Worm (Caenorhabditis elegans): Measurements from ENCODE around the gene folt-2.

Gene folt-2

DNA sequence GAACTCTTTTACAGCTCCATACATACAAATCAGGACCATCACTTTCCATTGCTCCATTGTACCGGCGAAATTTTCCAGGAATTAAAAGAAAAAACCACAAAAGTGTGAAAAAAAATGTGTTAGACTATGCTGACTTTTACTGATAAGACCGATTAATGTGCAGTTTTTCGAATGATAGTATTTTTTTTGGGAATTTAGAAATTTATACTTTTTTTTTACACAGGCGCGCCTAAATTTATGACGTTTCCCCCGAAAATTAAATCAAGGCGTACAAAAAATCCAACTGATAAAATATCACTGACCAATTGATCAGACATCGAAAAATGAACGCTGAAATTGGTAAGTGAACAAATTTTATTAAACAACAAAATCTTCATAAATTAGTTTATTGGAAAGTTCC lies at the start of gene folt-2:
folt-2 (minus strand) TSS at position 179 of the 400 bp plus-strand sequence.
- TF ChIP-seq jun-1 (tag; optimal IDR thresholded peaks at IDR 0.05): no peak
- TF ChIP-seq elt-2 (tag; optimal IDR thresholded peaks at IDR 0.05): peak; percentile 75
- peak; percentile 49 for TF ChIP-seq pqm-1 (tag; optimal IDR thresholded peaks at IDR 0.05)

DNA sequence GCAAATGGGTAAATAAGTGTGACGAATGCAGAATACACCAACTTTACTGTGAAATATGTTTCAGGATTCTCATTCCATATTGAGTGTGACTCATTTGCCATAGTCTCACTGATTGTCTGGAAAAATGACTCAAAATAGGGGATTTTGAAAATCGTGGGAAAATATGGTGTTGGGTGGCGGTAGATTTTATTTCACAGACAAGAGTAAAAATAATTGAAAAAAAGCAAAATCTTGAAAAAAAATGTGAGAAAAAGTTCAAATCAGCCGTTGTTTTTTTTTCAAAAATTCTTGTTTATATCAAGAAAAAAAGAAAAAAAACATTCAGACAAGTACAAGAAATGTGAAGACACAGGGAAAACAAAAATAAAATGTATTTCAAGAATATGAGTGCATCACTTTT lies 47.2 kb upstream of the folt-2 start, which contains the start of gene srh-38:
srh-38 (minus strand) TSS at position 101 of the 400 bp plus-strand sequence.
- no peak for TF ChIP-seq lin-15B (tag; optimal IDR thresholded peaks at IDR 0.05)
- TF ChIP-seq unc-62 (GFP tag; optimal IDR thresholded peaks at IDR 0.05): no peak
- no peak for TF ChIP-seq nhr-28 (tag; optimal IDR thresholded peaks at IDR 0.05)
- no peak for TF ChIP-seq unc-39 (tag; optimal IDR thresholded peaks at IDR 0.05)
- TF ChIP-seq skn-1 (tag; optimal IDR thresholded peaks at IDR 0.05): no peak
- TF ChIP-seq zag-1 (tag; optimal IDR thresholded peaks at IDR 0.05): no peak
- TF ChIP-seq lsy-12 (tag; optimal IDR thresholded peaks at IDR 0.05): no peak
- no peak for TF ChIP-seq nhr-76 (tag; optimal IDR thresholded peaks at IDR 0.05)
- TF ChIP-seq elt-1 (tag; optimal IDR thresholded peaks at IDR 0.05): no peak
- no peak for TF ChIP-seq hmg-11 (tag; optimal IDR thresholded peaks at IDR 0.05)
- TF ChIP-seq ztf-11 (tag; optimal IDR thresholded peaks at IDR 0.05): no peak
- no peak for TF ChIP-seq pqm-1 (tag; optimal IDR thresholded peaks at IDR 0.05)
- no peak for TF ChIP-seq nhr-77 (tag; optimal IDR thresholded peaks at IDR 0.05)

DNA sequence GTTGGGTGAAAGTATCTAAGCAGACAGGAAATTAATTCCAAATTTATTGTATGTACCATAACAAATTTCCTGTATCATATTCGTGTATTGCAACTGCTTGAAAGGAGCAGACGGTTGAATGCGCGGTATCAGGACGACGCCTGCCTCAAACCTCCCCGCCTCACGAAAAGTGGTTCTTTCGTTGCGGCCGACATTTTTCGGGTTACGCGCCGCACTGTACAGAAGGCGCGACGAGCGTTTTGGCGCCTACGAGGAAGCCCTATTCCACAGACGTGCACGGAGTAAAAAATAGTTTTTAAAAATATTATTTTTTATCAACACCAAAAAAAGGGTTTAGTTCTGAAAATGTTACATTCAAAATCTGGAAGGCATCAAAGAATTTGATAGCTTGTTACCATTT lies 44.7 kb upstream of the folt-2 start:
- TF ChIP-seq zag-1 (tag; optimal IDR thresholded peaks at IDR 0.05): no peak
- no peak for TF ChIP-seq hmg-11 (tag; optimal IDR thresholded peaks at IDR 0.05)
- TF ChIP-seq tbx-2 (tag; optimal IDR thresholded peaks at IDR 0.05): no peak
- TF ChIP-seq nhr-43 (tag; optimal IDR thresholded peaks at IDR 0.05; ENCODE audit: poor library complexity, severe bottlenecking): no peak
- TF ChIP-seq lin-15B (tag; optimal IDR thresholded peaks at IDR 0.05): no peak
- no peak for TF ChIP-seq nhr-23 (tag; optimal IDR thresholded peaks at IDR 0.05)
- no peak for TF ChIP-seq pha-4 (tag; optimal IDR thresholded peaks at IDR 0.05)
- no peak for TF ChIP-seq fos-1 (tag; optimal IDR thresholded peaks at IDR 0.05)
- no peak for TF ChIP-seq eor-1 (tag; optimal IDR thresholded peaks at IDR 0.05)
- no peak for TF ChIP-seq ztf-4 (tag; optimal IDR thresholded peaks at IDR 0.05)
- no peak for TF ChIP-seq unc-62 (GFP tag; optimal IDR thresholded peaks at IDR 0.05)

DNA sequence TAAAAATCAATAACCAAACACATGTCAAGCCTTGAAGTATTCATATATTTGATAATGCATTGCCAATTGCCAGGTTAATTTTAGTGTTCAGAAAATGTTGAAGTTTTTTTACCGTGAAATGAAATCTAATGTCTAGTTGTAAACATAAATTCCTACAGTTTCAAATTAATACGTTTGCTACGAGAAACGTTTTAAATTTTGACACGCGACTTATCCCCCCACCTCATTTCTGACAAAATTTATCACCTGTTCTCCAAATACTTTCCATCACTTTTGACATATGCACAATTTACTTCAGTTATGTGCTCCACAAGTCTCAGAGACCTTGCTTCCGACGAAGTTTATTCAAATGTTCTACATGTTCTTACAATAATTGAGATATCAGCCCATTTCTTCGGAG lies 38.5 kb upstream of the folt-2 start, which contains the start of gene srh-146:
srh-146 (plus strand) TSS at position 301 of the 400 bp plus-strand sequence.
- TF ChIP-seq jun-1 (tag; optimal IDR thresholded peaks at IDR 0.05): no peak
- TF ChIP-seq hmg-11 (tag; optimal IDR thresholded peaks at IDR 0.05): no peak
- no peak for TF ChIP-seq nhr-237 (tag; optimal IDR thresholded peaks at IDR 0.05)
- TF ChIP-seq mml-1 (tag; optimal IDR thresholded peaks at IDR 0.05): no peak
- no peak for TF ChIP-seq daf-12 (tag; optimal IDR thresholded peaks at IDR 0.05)
- no peak for TF ChIP-seq zag-1 (tag; optimal IDR thresholded peaks at IDR 0.05)
- TF ChIP-seq unc-39 (tag; optimal IDR thresholded peaks at IDR 0.05): no peak
- TF ChIP-seq nhr-76 (tag; optimal IDR thresholded peaks at IDR 0.05): no peak
- TF ChIP-seq fos-1 (tag; optimal IDR thresholded peaks at IDR 0.05): no peak

DNA sequence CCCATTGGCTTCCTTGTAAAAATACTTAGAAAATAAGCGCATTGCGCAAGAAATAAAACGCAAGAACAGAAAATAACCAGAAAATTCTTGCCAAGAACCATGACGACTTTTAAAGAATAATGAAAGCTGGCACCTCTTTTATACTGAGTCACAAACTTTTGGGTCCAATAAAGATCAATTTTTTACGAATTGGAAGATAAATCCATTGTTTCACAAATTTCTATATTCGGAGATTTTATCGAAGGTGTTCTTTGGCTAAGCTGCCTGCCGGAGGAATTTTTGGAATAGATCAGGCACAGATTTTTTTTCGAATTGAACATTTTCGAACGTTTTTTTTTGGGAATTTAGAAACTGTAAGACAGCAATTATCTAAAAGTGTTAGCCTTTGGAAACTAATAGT lies 37.5 kb upstream of the folt-2 start, which contains the start of gene C31B8.9:
C31B8.9 (minus strand) TSS at position 101 of the 400 bp plus-strand sequence.
- TF ChIP-seq elt-3 (tag; optimal IDR thresholded peaks at IDR 0.05) (no peak), lin-39 (tag; optimal IDR thresholded peaks at IDR 0.05) (no peak), nhr-77 (tag; optimal IDR thresholded peaks at IDR 0.05) (no peak), pha-4 (tag; optimal IDR thresholded peaks at IDR 0.05) (no peak), ceh-28 (tag; optimal IDR thresholded peaks at IDR 0.05) (no peak), aly-2 (tag; optimal IDR thresholded peaks at IDR 0.05) (no peak), snpc-4 (tag; optimal IDR thresholded peaks at IDR 0.05) (no peak), nfya-1 (tag; optimal IDR thresholded peaks at IDR 0.05; ENCODE audit: insufficient read depth) (no peak), elt-1 (tag; optimal IDR thresholded peaks at IDR 0.05) (no peak), ZK546.5 (tag; optimal IDR thresholded peaks at IDR 0.05) (no peak), nhr-12 (tag; optimal IDR thresholded peaks at IDR 0.05) (no peak), nhr-11 (tag; optimal IDR thresholded peaks at IDR 0.05) (no peak), egl-27 (tag; optimal IDR thresholded peaks at IDR 0.05) (no peak), ceh-9 (tag; optimal IDR thresholded peaks at IDR 0.05) (no peak), tbx-2 (tag; optimal IDR thresholded peaks at IDR 0.05) (no peak), lsy-12 (tag; optimal IDR thresholded peaks at IDR 0.05) (no peak), ama-1 (optimal IDR thresholded peaks at IDR 0.05) (no peak), ztf-11 (tag; optimal IDR thresholded peaks at IDR 0.05) (no peak), nhr-23 (tag; optimal IDR thresholded peaks at IDR 0.05) (no peak)
